Worm (Caenorhabditis elegans): ENCODE measurements around the gene F36H9.5.

The F36H9.5 gene

ce11 chrV:1774874-1775589 lies 6.8 kb downstream of the F36H9.5 start, which contains the start of gene F36H9.7:
F36H9.7 (minus strand) TSS chrV:1774924.
- TF ChIP-seq R02D3.7 (tag; optimal IDR thresholded peaks at IDR 0.05) (no peak), blmp-1 (tag; optimal IDR thresholded peaks at IDR 0.05; ENCODE audit: insufficient read depth) (no peak), nhr-237 (tag; optimal IDR thresholded peaks at IDR 0.05) (no peak), nhr-23 (tag; optimal IDR thresholded peaks at IDR 0.05) (no peak), snpc-4 (tag; optimal IDR thresholded peaks at IDR 0.05) (no peak), crh-2 (tag; optimal IDR thresholded peaks at IDR 0.05) (no peak), mdl-1 (tag; optimal IDR thresholded peaks at IDR 0.05) (no peak), zag-1 (tag; optimal IDR thresholded peaks at IDR 0.05) (no peak), lin-11 (tag; optimal IDR thresholded peaks at IDR 0.05) (no peak), ztf-1 (GFP tag; conservative IDR thresholded peaks at IDR 0.05) (no peak), nhr-129 (tag; optimal IDR thresholded peaks at IDR 0.05) (no peak), dmd-4 (tag; optimal IDR thresholded peaks at IDR 0.05) (no peak), aly-2 (tag; optimal IDR thresholded peaks at IDR 0.05) (no peak), ceh-82 (tag; optimal IDR thresholded peaks at IDR 0.05) (no peak), Y55F3AM.14 (GFP tag; optimal IDR thresholded peaks at IDR 0.05) (no peak)

DNA sequence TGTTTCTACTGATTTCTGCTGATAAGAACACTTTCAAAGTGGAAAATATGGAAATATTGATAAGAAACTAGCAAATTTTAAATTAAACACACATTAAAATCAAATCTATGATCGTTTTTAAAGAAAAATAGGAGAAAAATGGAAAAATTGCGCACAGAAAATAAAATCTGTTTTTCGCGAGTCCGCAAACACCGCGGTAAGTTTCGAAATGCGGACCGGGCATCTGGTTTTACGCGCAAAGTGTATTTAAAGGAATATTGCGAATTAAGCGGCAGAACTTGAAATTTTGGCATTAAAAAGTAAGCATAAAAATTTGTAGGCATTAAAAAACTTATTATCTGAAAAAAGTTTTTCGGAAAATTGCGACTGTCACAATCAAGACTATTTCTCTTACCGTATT lies 8.7 kb downstream of the F36H9.5 start:
- TF ChIP-seq C34F6.9 (tag; optimal IDR thresholded peaks at IDR 0.05) (peak; percentile 10), dmd-4 (tag; optimal IDR thresholded peaks at IDR 0.05) (no peak), aly-2 (tag; optimal IDR thresholded peaks at IDR 0.05) (no peak), F13H6.1 (tag; optimal IDR thresholded peaks at IDR 0.05) (no peak), unc-55 (GFP tag; optimal IDR thresholded peaks at IDR 0.05) (peak; percentile 23), sma-3 (GFP tag; optimal IDR thresholded peaks at IDR 0.05) (no peak), ztf-1 (GFP tag; conservative IDR thresholded peaks at IDR 0.05) (no peak), snpc-4 (tag; optimal IDR thresholded peaks at IDR 0.05) (no peak), lsy-2 (tag; optimal IDR thresholded peaks at IDR 0.05) (peak in 1 of 2 experiments; percentile 45), egl-27 (tag; optimal IDR thresholded peaks at IDR 0.05) (no peak), nhr-12 (tag; optimal IDR thresholded peaks at IDR 0.05) (no peak), ceh-82 (tag; optimal IDR thresholded peaks at IDR 0.05) (no peak), peb-1 (tag; optimal IDR thresholded peaks at IDR 0.05) (no peak), gmeb-1 (tag; optimal IDR thresholded peaks at IDR 0.05) (no peak), nhr-129 (tag; optimal IDR thresholded peaks at IDR 0.05) (no peak), mdl-1 (tag; optimal IDR thresholded peaks at IDR 0.05) (no peak), mab-5 (tag; optimal IDR thresholded peaks at IDR 0.05) (no peak)

DNA sequence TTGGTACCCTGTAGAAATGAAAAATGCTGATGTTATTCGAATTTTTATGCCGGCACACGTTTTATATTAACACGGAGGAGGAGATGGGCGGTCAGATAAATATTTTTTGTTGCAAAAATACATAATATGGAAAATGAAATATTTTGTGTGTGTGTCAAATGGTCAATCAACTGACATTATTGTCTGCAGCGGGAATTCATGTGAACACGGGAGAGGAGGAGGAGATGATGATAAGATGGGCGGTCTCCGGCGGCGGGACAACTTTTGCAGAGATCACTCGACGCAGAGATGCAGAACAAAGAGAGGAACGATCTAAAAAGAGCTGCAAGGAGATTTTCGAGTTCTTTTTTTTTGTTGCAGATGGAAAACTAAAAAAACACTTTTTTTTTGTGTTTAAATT lies 10.1 kb downstream of the F36H9.5 start, which contains the start of gene dhs-13:
dhs-13 (minus strand) TSS at position 8 of the 400 bp plus-strand sequence.
- TF ChIP-seq gmeb-1 (tag; optimal IDR thresholded peaks at IDR 0.05) = peak; percentile 25
- TF ChIP-seq nhr-21 (tag; optimal IDR thresholded peaks at IDR 0.05) = peak; percentile 14
- TF ChIP-seq unc-62 (GFP tag; optimal IDR thresholded peaks at IDR 0.05) = no peak
- peak in 1 of 2 experiments; percentile 5 for TF ChIP-seq lsy-2 (tag; optimal IDR thresholded peaks at IDR 0.05)
- peak; percentile 62 for TF ChIP-seq nhr-129 (tag; optimal IDR thresholded peaks at IDR 0.05)
- TF ChIP-seq mab-5 (tag; optimal IDR thresholded peaks at IDR 0.05) = no peak
- peak; percentile 49 for TF ChIP-seq fos-1 (tag; optimal IDR thresholded peaks at IDR 0.05)
- TF ChIP-seq F13H6.1 (tag; optimal IDR thresholded peaks at IDR 0.05) = peak; percentile 21
- no peak for TF ChIP-seq lin-13 (GFP tag; optimal IDR thresholded peaks at IDR 0.05)
- TF ChIP-seq sma-9 (GFP tag; optimal IDR thresholded peaks at IDR 0.05) = peak; percentile 58
- no peak for TF ChIP-seq sma-9 (tag; optimal IDR thresholded peaks at IDR 0.05)
- TF ChIP-seq ztf-11 (tag; optimal IDR thresholded peaks at IDR 0.05) = no peak
- TF ChIP-seq sma-3 (GFP tag; optimal IDR thresholded peaks at IDR 0.05) = peak; percentile 1
- TF ChIP-seq mdl-1 (tag; optimal IDR thresholded peaks at IDR 0.05) = no peak
- TF ChIP-seq peb-1 (tag; optimal IDR thresholded peaks at IDR 0.05) = no peak

DNA sequence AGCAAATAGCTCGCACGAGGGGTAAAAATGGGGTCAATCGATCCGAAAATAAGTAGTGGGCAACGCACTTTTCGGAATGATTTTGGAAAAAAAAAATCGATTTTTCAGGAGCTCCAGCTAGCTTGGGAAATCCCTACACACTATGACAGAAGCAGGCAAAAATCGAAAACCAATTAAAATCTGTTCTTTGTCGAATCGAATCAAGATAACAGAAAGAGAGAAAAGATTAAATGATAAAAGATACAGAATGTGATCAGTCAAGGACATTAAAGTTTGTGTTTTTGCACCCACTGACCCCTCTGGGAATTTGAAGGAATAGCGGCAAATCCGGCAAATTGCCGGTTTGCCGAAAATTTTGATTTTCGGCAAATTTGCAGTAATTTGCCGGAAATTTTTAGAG lies 14.4 kb downstream of the F36H9.5 start:
- no peak for TF ChIP-seq alr-1 (tag; optimal IDR thresholded peaks at IDR 0.05)
- no peak for TF ChIP-seq nhr-237 (tag; optimal IDR thresholded peaks at IDR 0.05)
- no peak for TF ChIP-seq nhr-12 (tag; optimal IDR thresholded peaks at IDR 0.05)
- no peak for TF ChIP-seq ceh-16 (tag; optimal IDR thresholded peaks at IDR 0.05)
- no peak for TF ChIP-seq peb-1 (tag; optimal IDR thresholded peaks at IDR 0.05)
- no peak for TF ChIP-seq nhr-77 (tag; optimal IDR thresholded peaks at IDR 0.05)
- no peak for TF ChIP-seq fos-1 (tag; optimal IDR thresholded peaks at IDR 0.05)
- no peak for TF ChIP-seq nhr-23 (tag; optimal IDR thresholded peaks at IDR 0.05)
- no peak for TF ChIP-seq nhr-25 (tag; optimal IDR thresholded peaks at IDR 0.05)
- no peak for TF ChIP-seq nhr-6 (tag; optimal IDR thresholded peaks at IDR 0.05)
- no peak for TF ChIP-seq unc-62 (GFP tag; optimal IDR thresholded peaks at IDR 0.05)
